Fruit fly (Drosophila melanogaster) whole organism, embryonic: ENCODE results near the gene S-Lap4.
A peak's percentile ranks its signal among the peaks of the same experiment; 100 is the strongest.

Source experiments
- Ada2b ChIP-seq: fragments of 200-800 bp; sonication (Bioruptor generic); IDR thresholded peaks from 2 replicates; pipeline ENCODE4 v1.3.6; 2022; ENCODE audit warnings: missing biosample characterization, missing genetic modification characterization
- Atf-2 ChIP-seq: fragments of 200-800 bp; sonication (Bioruptor generic); optimal IDR thresholded peaks from 2 replicates; lab custom pipeline; 2016; ENCODE audit warnings: missing biosample characterization, missing genetic modification characterization
- CG10267 ChIP-seq: fragments of 200-800 bp; sonication (Bioruptor generic); optimal IDR thresholded peaks from 2 replicates; lab custom pipeline; 2018; ENCODE audit warnings: missing biosample characterization, mild to moderate bottlenecking, missing genetic modification characterization, moderate library complexity
- CG10959 ChIP-seq: fragments of 200-800 bp; sonication (Bioruptor generic); IDR thresholded peaks from 2 replicates; pipeline ENCODE4 v1.3.6; 2022; ENCODE audit warnings: missing biosample characterization, missing genetic modification characterization
- CG10979 ChIP-seq: fragments of 200-800 bp; sonication (Bioruptor generic); optimal IDR thresholded peaks from 2 replicates; lab custom pipeline; 2018; ENCODE audit warnings: missing biosample characterization, mild to moderate bottlenecking, missing genetic modification characterization, moderate library complexity
- CG11504 ChIP-seq: fragments of 200-800 bp; sonication (Bioruptor generic); optimal IDR thresholded peaks from 3 replicates; lab custom pipeline; 2019; ENCODE audit warnings: missing biosample characterization, mild to moderate bottlenecking, missing genetic modification characterization, moderate library complexity
- CG14710 ChIP-seq: fragments of 200-800 bp; sonication (Bioruptor generic); optimal IDR thresholded peaks from 3 replicates; lab custom pipeline; 2019; ENCODE audit warnings: missing biosample characterization, mild to moderate bottlenecking, missing genetic modification characterization, moderate library complexity
- CG1529 ChIP-seq: fragments of 200-800 bp; sonication (Bioruptor generic); optimal IDR thresholded peaks from 3 replicates; lab custom pipeline; 2018; ENCODE audit warnings: missing biosample characterization, missing genetic modification characterization
- CG1603 ChIP-seq: fragments of 200-800 bp; sonication (Bioruptor generic); optimal IDR thresholded peaks from 2 replicates; lab custom pipeline; 2019; ENCODE audit warnings: missing biosample characterization, mild to moderate bottlenecking, missing genetic modification characterization, moderate library complexity
- CG1832 ChIP-seq: fragments of 200-800 bp; sonication (Bioruptor generic); optimal IDR thresholded peaks from 2 replicates; lab custom pipeline; 2017; ENCODE audit warnings: missing biosample characterization, mild to moderate bottlenecking, missing genetic modification characterization, inconsistent platforms
- CG18599 ChIP-seq: fragments of 200-800 bp; sonication (Bioruptor generic); optimal IDR thresholded peaks from 3 replicates; lab custom pipeline; 2017; ENCODE audit warnings: missing biosample characterization, missing genetic modification characterization, mild to moderate bottlenecking, moderate library complexity, missing genetic modification reagents
- CG2199 ChIP-seq: fragments of 200-800 bp; sonication (Bioruptor generic); IDR thresholded peaks from 3 replicates; pipeline ENCODE4 v1.3.6; 2022; ENCODE audit warnings: missing biosample characterization, missing genetic modification characterization
- CG2678 ChIP-seq: fragments of 200-800 bp; sonication (Bioruptor generic); optimal IDR thresholded peaks from 3 replicates; lab custom pipeline; 2019; ENCODE audit warnings: missing biosample characterization, mild to moderate bottlenecking, missing genetic modification characterization, moderate library complexity
- CG2712 ChIP-seq: fragments of 200-800 bp; optimal IDR thresholded peaks from 3 replicates; lab custom pipeline; 2019; ENCODE audit warnings: missing biosample characterization, mild to moderate bottlenecking, missing genetic modification characterization, moderate library complexity
- CG4424 ChIP-seq: fragments of 200-800 bp; sonication (Bioruptor generic); optimal IDR thresholded peaks from 3 replicates; lab custom pipeline; 2016; ENCODE audit warnings: missing biosample characterization, missing genetic modification characterization
- CG7963 ChIP-seq: fragments of 200-800 bp; sonication (Bioruptor generic); IDR thresholded peaks from 3 replicates; pipeline ENCODE4 v1.3.6; 2022; ENCODE audit warnings: missing biosample characterization, missing genetic modification characterization; ENCODE audit not compliant: partially characterized antibody
- CG8924 ChIP-seq: fragments of 200-800 bp; optimal IDR thresholded peaks from 3 replicates; lab custom pipeline; 2019; ENCODE audit warnings: missing biosample characterization, mild to moderate bottlenecking, missing genetic modification characterization, moderate library complexity
- Ets65A ChIP-seq: fragments of 200-800 bp; sonication (Bioruptor generic); peaks from one replicate; lab custom pipeline; 2016; ENCODE audit warnings: missing biosample characterization, missing genetic modification characterization
- HHEX ChIP-seq: fragments of 200-800 bp; sonication (Bioruptor generic); optimal IDR thresholded peaks from 3 replicates; lab custom pipeline; 2017; ENCODE audit warnings: missing biosample characterization, mild to moderate bottlenecking, missing genetic modification characterization, missing genetic modification reagents
- HLH4C ChIP-seq: fragments of 200-800 bp; sonication (Bioruptor generic); IDR thresholded peaks from 3 replicates; pipeline ENCODE4 v1.3.6; 2022; ENCODE audit warnings: missing biosample characterization, missing genetic modification characterization; ENCODE audit not compliant: partially characterized antibody
- Hey ChIP-seq: fragments of 200-800 bp; sonication (Bioruptor generic); optimal IDR thresholded peaks from 3 replicates; lab custom pipeline; 2018; ENCODE audit warnings: missing biosample characterization, mild to moderate bottlenecking, missing genetic modification characterization
- Hr51 ChIP-seq, 2 experiments: fragments of 200-800 bp; sonication (Bioruptor generic); optimal IDR thresholded peaks; 2 replicates in 1 of 2; 3 replicates in 1 of 2; lab custom pipeline; 2016 to 2018; ENCODE audit warnings: missing biosample characterization in 2 of 2, missing genetic modification characterization in 2 of 2, mild to moderate bottlenecking in 1 of 2, moderate library complexity in 1 of 2
- Lpt ChIP-seq: fragments of >200 bp; optimal IDR thresholded peaks from 2 replicates; lab custom pipeline; 2018; ENCODE audit warnings: missing biosample characterization, missing genetic modification characterization
- Neu2 ChIP-seq: fragments of 200-800 bp; sonication (Bioruptor generic); optimal IDR thresholded peaks from 3 replicates; lab custom pipeline; 2016; ENCODE audit warnings: missing biosample characterization, missing genetic modification characterization, borderline replicate concordance
- Rfx ChIP-seq: fragments of 200-800 bp; sonication (Bioruptor generic); IDR thresholded peaks from 2 replicates; pipeline ENCODE4 v1.3.6; 2022; ENCODE audit warnings: missing biosample characterization, missing genetic modification characterization
- Sox102F ChIP-seq: fragments of 200-800 bp; sonication (Bioruptor generic); optimal IDR thresholded peaks from 2 replicates; lab custom pipeline; 2018; ENCODE audit warnings: missing biosample characterization, mild to moderate bottlenecking, missing genetic modification characterization, moderate library complexity
- TFAM ChIP-seq: fragments of 200-800 bp; sonication (Bioruptor generic); optimal IDR thresholded peaks from 2 replicates; lab custom pipeline; 2017; ENCODE audit warnings: missing biosample characterization, missing genetic modification characterization, inconsistent platforms
- ci ChIP-seq: fragments of 200-800 bp; sonication (Bioruptor generic); IDR thresholded peaks from 3 replicates; pipeline ENCODE4 v1.3.6; 2022; ENCODE audit warnings: missing biosample characterization, missing genetic modification characterization
- eve ChIP-seq, 2 experiments: fragments of >200 bp; optimal IDR thresholded peaks; 2 replicates each; lab custom pipeline; 2017; ENCODE audit warnings: missing biosample characterization in 2 of 2, missing genetic modification characterization in 2 of 2
- gem ChIP-seq: fragments of 200-800 bp; sonication (Bioruptor generic); optimal IDR thresholded peaks from 2 replicates; lab custom pipeline; 2019; ENCODE audit warnings: missing biosample characterization, mild to moderate bottlenecking, missing genetic modification characterization, moderate library complexity
- hkb ChIP-seq, 2 experiments: fragments of 200-800 bp in 1 of 2; fragments of >200 bp in 1 of 2; sonication (Bioruptor generic) in 1 of 2; IDR thresholded peaks in 1 of 2; optimal IDR thresholded peaks in 1 of 2; 2 replicates each; pipeline versions ENCODE4 v1.3.6 to Lab custom; 2017 to 2022; ENCODE audit warnings: missing biosample characterization in 1 of 2, missing genetic modification characterization in 1 of 2
- phol ChIP-seq: fragments of 200-800 bp; sonication (Bioruptor generic); optimal IDR thresholded peaks from 3 replicates; lab custom pipeline; 2018; ENCODE audit warnings: missing biosample characterization, mild to moderate bottlenecking, missing genetic modification characterization, moderate library complexity
- prd ChIP-seq, 3 experiments: fragments of >200 bp in 2 of 3; fragments of 200-800 bp in 1 of 3; sonication (Bioruptor generic) in 1 of 3; optimal IDR thresholded peaks in 2 of 3; IDR thresholded peaks in 1 of 3; 2 replicates in 2 of 3; 3 replicates in 1 of 3; pipeline versions ENCODE4 v1.3.6 to Lab custom; 2017 to 2022; ENCODE audit warnings: missing biosample characterization in 1 of 3, missing genetic modification characterization in 1 of 3
- psq ChIP-seq: fragments of 200-800 bp; sonication (Bioruptor generic); optimal IDR thresholded peaks from 2 replicates; lab custom pipeline; 2017; ENCODE audit warnings: missing biosample characterization, missing genetic modification characterization
- sens ChIP-seq: fragments of 200-800 bp; sonication (Bioruptor generic); peaks from one replicate; lab custom pipeline; 2016; ENCODE audit warnings: missing biosample characterization, missing genetic modification characterization
- sim ChIP-seq: fragments of 200-800 bp; sonication (Bioruptor generic); IDR thresholded peaks from 2 replicates; pipeline ENCODE4 v1.3.6; 2022; ENCODE audit warnings: missing biosample characterization, missing genetic modification characterization
- sisA ChIP-seq: fragments of 200-800 bp; sonication (Bioruptor generic); IDR thresholded peaks from 2 replicates; pipeline ENCODE4 v1.3.6; 2022; ENCODE audit warnings: missing biosample characterization, missing genetic modification characterization
- so ChIP-seq: fragments of 200-800 bp; sonication (Bioruptor generic); IDR thresholded peaks from 3 replicates; pipeline ENCODE4 v1.3.6; 2022; ENCODE audit warnings: missing biosample characterization, missing genetic modification characterization
- tin ChIP-seq: fragments of 200-800 bp; sonication (Bioruptor generic); optimal IDR thresholded peaks from 3 replicates; lab custom pipeline; 2016; ENCODE audit warnings: missing biosample characterization, missing genetic modification characterization
- z ChIP-seq: fragments of 200-800 bp; sonication (Bioruptor generic); IDR thresholded peaks from 3 replicates; pipeline ENCODE4 v1.3.6; 2022; ENCODE audit warnings: missing biosample characterization, missing genetic modification characterization
- zen ChIP-seq: fragments of 200-800 bp; sonication (Bioruptor generic); optimal IDR thresholded peaks from 3 replicates; lab custom pipeline; 2018; ENCODE audit warnings: missing biosample characterization, mild to moderate bottlenecking, missing genetic modification characterization, moderate library complexity
- zf30C ChIP-seq: fragments of 200-800 bp; sonication (Bioruptor generic); optimal IDR thresholded peaks from 3 replicates; lab custom pipeline; 2018; ENCODE audit warnings: missing biosample characterization, mild to moderate bottlenecking, missing genetic modification characterization
- zfh1 ChIP-seq: fragments of 200-800 bp; sonication (Bioruptor generic); IDR thresholded peaks from 3 replicates; pipeline ENCODE4 v1.3.6; 2022; ENCODE audit warnings: missing biosample characterization, missing genetic modification characterization

The S-Lap4 gene

dm6 chr3L:10525168-10525567 lies 34.5 kb downstream of the S-Lap4 start (continued):
- TF ChIP-seq prd (optimal IDR thresholded peaks at IDR 0.05; lab: Kevin White, UChicago) (no peak), prd (GFP tag; IDR thresholded peaks at IDR 0.05; lab: Robert Waterston, UW) (peak; percentile 49; the same call in 1 of the 3 replicates), Atf-2 (GFP tag; lab: Kevin White, UChicago) (no peak), CG8924 (tag; lab: Kevin White, UChicago) (peak; percentile 2), Sox102F (GFP tag; lab: Kevin White, UChicago) (peak; percentile 13), CG4424 (GFP tag; lab: Kevin White, UChicago) (peak; percentile 12), CG2199 (no peak), eve (GFP tag; optimal IDR thresholded peaks at IDR 0.05; lab: Kevin White, UChicago) (peak in 1 of 2 experiments; percentile 46), zf30C (GFP tag; lab: Kevin White, UChicago) (peak; percentile 34), Lpt (no peak), psq (GFP tag; lab: Kevin White, UChicago) (no peak), CG10979 (tag; lab: Kevin White, UChicago) (peak; percentile 25), CG2678 (peak; percentile 8), zfh1 (GFP tag; lab: Robert Waterston, UW) (0 out of 3 replicates have a peak, but pooled peaks have one; percentile 18), sim (GFP tag; lab: Robert Waterston, UW) (no peak), CG1603 (tag; lab: Kevin White, UChicago) (peak; percentile 9), CG7963 (no peak), gem (tag; lab: Kevin White, UChicago) (peak; percentile 43), CG10959 (GFP tag; lab: Robert Waterston, UW) (no peak), CG1832 (GFP tag; lab: Kevin White, UChicago) (no peak), CG10267 (tag; lab: Kevin White, UChicago) (no peak), Ets65A (GFP tag; lab: Kevin White, UChicago) (peak; percentile 65), HLH4C (no peak), Rfx (GFP tag; lab: Robert Waterston, UW) (no peak), Hr51 (GFP tag; optimal IDR thresholded peaks at IDR 0.05; lab: Kevin White, UChicago) (peak in 1 of 2 experiments; percentile 1), Neu2 (GFP tag; lab: Kevin White, UChicago) (no peak), sens (GFP tag; lab: Kevin White, UChicago) (peak; percentile 84), CG1529 (no peak), so (GFP tag; lab: Robert Waterston, UW) (0 out of 3 replicates have a peak, but pooled peaks have one; percentile 33), Hey (tag; lab: Kevin White, UChicago) (no peak), TFAM (GFP tag; lab: Kevin White, UChicago) (no peak), Ada2b (GFP tag; lab: Robert Waterston, UW) (no peak), sisA (peak; percentile 18; the same call in 1 of the 2 replicates), CG14710 (tag; lab: Kevin White, UChicago) (no peak), tin (GFP tag; lab: Kevin White, UChicago) (no peak), CG2712 (peak; percentile 15), ci (GFP tag; lab: Robert Waterston, UW) (peak; percentile 47; the same call in 1 of the 3 replicates), zen (no peak), phol (tag; lab: Kevin White, UChicago) (peak; percentile 5), hkb (optimal IDR thresholded peaks at IDR 0.05; lab: Kevin White, UChicago) (no peak), hkb (GFP tag; IDR thresholded peaks at IDR 0.05; lab: Robert Waterston, UW) (peak; percentile 43; the same call in 1 of the 2 replicates), HHEX (GFP tag; lab: Kevin White, UChicago) (no peak), CG11504 (peak; percentile 38), CG18599 (GFP tag; lab: Kevin White, UChicago) (peak; percentile 0), z (GFP tag; lab: Robert Waterston, UW) (0 out of 3 replicates have a peak, but pooled peaks have one; percentile 18)
- TF ChIP-seq, all 482 proteins: peak for 32
